Fruit fly (Drosophila melanogaster) Kc167 (cell line): Measurements from ENCODE around the gene RhoGAP92B.

Experiments used
- insv ChIP-seq: fragments of >200 bp; optimal IDR thresholded peaks from 3 replicates; lab custom pipeline; 2018; ENCODE audit warnings: missing external identifiers
- psq ChIP-seq: fragments of >200 bp; optimal IDR thresholded peaks from 2 replicates; lab custom pipeline; 2017; ENCODE audit warnings: missing external identifiers

DNA sequence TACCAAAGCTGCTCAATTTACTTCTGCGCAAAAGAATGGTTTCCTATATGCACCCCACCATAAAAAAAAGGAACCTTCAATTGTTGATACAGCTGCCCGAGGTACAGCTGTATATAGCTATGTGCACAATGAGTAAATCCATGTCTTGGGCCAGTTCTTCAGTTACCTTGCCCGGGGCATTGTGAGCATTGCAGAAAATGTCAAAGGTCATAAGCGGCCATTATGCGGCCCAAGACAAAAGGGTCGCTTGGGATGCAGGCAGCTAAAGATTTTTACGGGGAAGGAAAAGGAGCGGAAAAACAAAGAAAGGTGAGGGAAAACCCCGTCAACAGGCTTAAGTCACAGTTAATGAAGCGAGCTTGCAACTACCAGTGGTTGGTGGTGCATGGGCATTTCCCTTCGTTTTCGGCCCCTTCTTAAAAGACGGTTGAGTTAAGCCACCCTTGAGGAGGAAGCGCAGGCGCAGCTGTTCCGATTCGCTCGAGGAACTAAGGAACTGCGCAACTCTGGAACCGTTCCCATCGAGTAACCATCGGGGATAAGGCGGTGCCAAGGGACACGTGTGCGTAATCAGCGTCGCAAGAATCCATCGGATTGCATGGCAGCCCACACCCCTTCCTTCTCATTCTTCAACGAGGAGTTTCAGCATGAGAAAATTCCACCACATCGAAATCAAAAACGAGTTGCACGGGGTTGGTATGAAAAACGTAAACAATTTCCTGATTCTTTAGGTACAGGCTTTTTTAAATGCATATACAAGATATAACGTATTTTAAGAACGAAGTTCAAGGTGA, 26.1 kb downstream of the RhoGAP92B start:
- no peak for TF ChIP-seq psq (lab: Kevin White, UChicago)
- TF ChIP-seq insv (lab: Kevin White, UChicago) = no peak
